Fruit fly (Drosophila melanogaster) Kc167 (cell line): ENCODE measurements around the gene Dnaaf5.

ENCODE experiments used
- Myc ChIP-seq: fragments of >200 bp; optimal IDR thresholded peaks from 2 replicates; lab custom pipeline; 2017; ENCODE audit warnings: missing external identifiers
- insv ChIP-seq: fragments of >200 bp; optimal IDR thresholded peaks from 3 replicates; lab custom pipeline; 2018; ENCODE audit warnings: missing external identifiers
- ttk ChIP-seq: sonication (Bioruptor generic); optimal IDR thresholded peaks from 2 replicates; lab custom pipeline; 2017; ENCODE audit warnings: missing external identifiers

DNA sequence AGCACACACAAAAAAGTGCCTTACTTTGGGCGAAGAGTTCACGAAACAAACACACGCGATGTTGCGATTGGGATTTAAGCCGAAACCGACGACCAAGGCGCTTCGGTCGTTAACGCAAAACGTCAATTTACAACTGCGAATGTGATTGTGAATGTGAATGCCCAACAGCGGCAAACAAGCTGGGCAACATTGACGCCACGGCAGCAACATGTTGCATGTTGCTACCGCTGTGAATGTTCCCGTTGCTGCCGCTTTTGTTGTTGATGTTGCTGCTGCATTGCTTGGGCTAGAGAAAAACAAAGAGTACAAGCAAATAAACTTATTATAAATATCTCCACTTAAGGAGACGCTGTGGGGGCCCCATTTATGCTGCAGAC lies 11.2 kb upstream of the Dnaaf5 start, which contains the start of gene NK7.1:
- TF ChIP-seq ttk (lab: Kevin White, UChicago), result no peak
- no peak for TF ChIP-seq insv (lab: Kevin White, UChicago)
- no peak for TF ChIP-seq Myc (lab: Kevin White, UChicago)
